Worm (Caenorhabditis elegans) whole organism, midembryonic: ENCODE measurements around the gene nrde-4.

Source experiments
- cog-1 ChIP-seq: sonication (generic microtip); optimal IDR thresholded peaks from 2 replicates; lab custom pipeline; 2016; ENCODE audit warnings: missing genetic modification characterization, missing compliant biosample characterization
- flt-1 ChIP-seq: fragments of 200-800 bp; sonication (Bioruptor generic); IDR thresholded peaks from 2 replicates; pipeline ENCODE4 v1.3.6; 2022; ENCODE audit warnings: missing genetic modification characterization, missing compliant biosample characterization
- klf-2 ChIP-seq: fragments of 200-800 bp; sonication (Bioruptor generic); conservative IDR thresholded peaks from 2 replicates; pipeline ENCODE4 v1.3.6; 2022; ENCODE audit warnings: missing genetic modification reagents, missing genetic modification characterization, missing compliant biosample characterization
- ref-1 ChIP-seq: fragments of 200-800 bp; sonication (Bioruptor generic); conservative IDR thresholded peaks from 2 replicates; pipeline ENCODE4 v1.3.6; 2022; ENCODE audit warnings: missing genetic modification reagents, missing genetic modification characterization, missing compliant biosample characterization
- tab-1 ChIP-seq: fragments of 200-800 bp; sonication (Bioruptor generic); IDR thresholded peaks from 2 replicates; pipeline ENCODE4 v1.3.6; 2022; ENCODE audit warnings: missing genetic modification characterization, missing compliant biosample characterization
- ztf-23 ChIP-seq: fragments of 200-800 bp; sonication (Bioruptor generic); IDR thresholded peaks from 2 replicates; pipeline ENCODE4 v1.3.6; 2022; ENCODE audit warnings: missing genetic modification reagents, missing genetic modification characterization, missing compliant biosample characterization

ce11 chrIV:7619261-7619660, 34.8 kb downstream of the nrde-4 start:
- TF ChIP-seq klf-2 (no peak), cog-1 (tag; lab: Kevin White, UChicago) (no peak), tab-1 (no peak), ztf-23 (GFP tag; lab: Robert Waterston, UW) (no peak), flt-1 (no peak), ref-1 (GFP tag; lab: Robert Waterston, UW) (no peak)
